Worm (Caenorhabditis elegans): Measurements from ENCODE around the gene K08F4.12.

ce11 chrIV:10157489-10158088 is 19.7 kb downstream of the K08F4.12 start, which contains the start of gene ttr-53:
- TF ChIP-seq ztf-11 (tag; optimal IDR thresholded peaks at IDR 0.05) = no peak
- TF ChIP-seq zag-1 (tag; optimal IDR thresholded peaks at IDR 0.05) = no peak
- TF ChIP-seq nhr-237 (tag; optimal IDR thresholded peaks at IDR 0.05) = no peak
- no peak for TF ChIP-seq egl-27 (tag; optimal IDR thresholded peaks at IDR 0.05)
- TF ChIP-seq unc-39 (tag; optimal IDR thresholded peaks at IDR 0.05) = no peak
- no peak for TF ChIP-seq ceh-16 (tag; optimal IDR thresholded peaks at IDR 0.05)
- TF ChIP-seq lin-13 (GFP tag; optimal IDR thresholded peaks at IDR 0.05) = no peak
- no peak for TF ChIP-seq lin-11 (tag; optimal IDR thresholded peaks at IDR 0.05)
- no peak for TF ChIP-seq ZK546.5 (tag; optimal IDR thresholded peaks at IDR 0.05)
- no peak for TF ChIP-seq aly-2 (tag; optimal IDR thresholded peaks at IDR 0.05)
- TF ChIP-seq lin-39 (tag; optimal IDR thresholded peaks at IDR 0.05) = no peak
- no peak for TF ChIP-seq R02D3.7 (tag; optimal IDR thresholded peaks at IDR 0.05)
- TF ChIP-seq ceh-82 (tag; optimal IDR thresholded peaks at IDR 0.05) = no peak

All from whole organism, L2 larva.